Worm (Caenorhabditis elegans) whole organism, L1 larva: ENCODE data around the gene ins-31.

Source experiments
- ama-1 ChIP-seq: fragments of 150-350 bp; optimal IDR thresholded peaks from 2 replicates; lab custom pipeline; 2014
- blmp-1 ChIP-seq: fragments of 150-350 bp; optimal IDR thresholded peaks from 2 replicates; lab custom pipeline; 2014; ENCODE audit warnings: missing biosample characterization, missing genetic modification characterization
- ceh-8 ChIP-seq: fragments of 200-800 bp; sonication (Bioruptor generic); optimal IDR thresholded peaks from 2 replicates; lab custom pipeline; 2018; ENCODE audit warnings: mild to moderate bottlenecking, missing genetic modification characterization, moderate library complexity, missing compliant biosample characterization
- lin-15B ChIP-seq: fragments of 150-350 bp; sonication (generic microtip); optimal IDR thresholded peaks from 3 replicates; lab custom pipeline; 2014; ENCODE audit warnings: missing biosample characterization, missing genetic modification characterization
- mdl-1 ChIP-seq, 2 experiments: fragments of 150-350 bp; optimal IDR thresholded peaks; 2 replicates each; lab custom pipeline; 2014 to 2017; ENCODE audit warnings: missing biosample characterization in 2 of 2, missing genetic modification characterization in 2 of 2, inconsistent platforms in 1 of 2
- nhr-12 ChIP-seq: sonication (generic microtip); optimal IDR thresholded peaks from 2 replicates; lab custom pipeline; 2017; ENCODE audit warnings: missing biosample characterization, missing genetic modification characterization
- nhr-28 ChIP-seq: fragments of 150-350 bp; optimal IDR thresholded peaks from 2 replicates; lab custom pipeline; 2014; ENCODE audit warnings: missing biosample characterization, missing genetic modification characterization
- nhr-47 ChIP-seq: sonication (generic microtip); optimal IDR thresholded peaks from 2 replicates; lab custom pipeline; 2016; ENCODE audit warnings: mild to moderate bottlenecking, missing genetic modification characterization, moderate library complexity, missing compliant biosample characterization
- nhr-77 ChIP-seq: fragments of 150-350 bp; optimal IDR thresholded peaks from 2 replicates; lab custom pipeline; 2014; ENCODE audit warnings: missing biosample characterization, missing genetic modification characterization
- nhr-90 ChIP-seq: sonication (generic microtip); optimal IDR thresholded peaks from 2 replicates; lab custom pipeline; 2016; ENCODE audit warnings: mild to moderate bottlenecking, missing genetic modification characterization, missing compliant biosample characterization; ENCODE audit not compliant: poor library complexity
- pax-3 ChIP-seq: fragments of 200-800 bp; sonication (Bioruptor generic); optimal IDR thresholded peaks from 2 replicates; lab custom pipeline; 2018; ENCODE audit warnings: mild to moderate bottlenecking, missing genetic modification characterization, moderate library complexity, missing compliant biosample characterization
- snpc-4 ChIP-seq: fragments of 150-350 bp; optimal IDR thresholded peaks from 2 replicates; lab custom pipeline; 2014; ENCODE audit warnings: missing biosample characterization, missing genetic modification characterization
- unc-62 ChIP-seq: fragments of 150-350 bp; optimal IDR thresholded peaks from 2 replicates; lab custom pipeline; 2014; ENCODE audit warnings: missing biosample characterization, missing genetic modification reagents, missing genetic modification characterization

DNA sequence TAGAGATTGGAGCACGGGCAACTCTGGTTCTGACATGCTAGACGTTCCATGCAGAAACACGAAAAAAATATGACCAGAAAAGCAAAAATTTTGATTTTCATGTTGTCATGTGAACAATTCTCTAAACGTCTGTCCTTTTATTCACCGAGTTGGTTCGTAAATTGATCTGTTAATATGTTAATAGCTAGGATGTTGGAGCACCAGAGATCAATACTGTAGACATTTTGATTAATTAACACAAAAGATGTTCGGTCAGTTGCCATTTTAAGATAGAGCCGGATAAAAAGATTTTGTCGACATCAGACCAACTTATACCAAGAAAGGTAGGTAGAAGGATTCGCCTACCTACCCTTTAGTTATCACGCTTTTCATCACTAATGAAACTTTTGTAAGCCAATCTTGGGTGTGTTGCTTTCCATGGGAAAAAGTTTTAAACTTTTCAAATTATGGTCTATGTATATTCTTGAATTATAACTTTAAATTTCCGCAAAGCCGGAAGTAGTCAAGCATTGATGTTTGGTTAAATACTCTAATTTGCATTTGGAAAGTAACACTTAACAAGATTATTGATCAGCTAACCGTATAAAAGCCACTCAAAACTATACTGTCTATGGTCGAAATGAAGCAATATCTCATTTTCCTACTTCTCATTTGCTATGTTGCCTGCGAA, 22.8 kb downstream of the ins-31 start, which contains the start of the genes T10D4.11 and T10D4.1:
- TF ChIP-seq ceh-8 (GFP tag; lab: Kevin White, UChicago) (no peak), pax-3 (tag; lab: Kevin White, UChicago) (no peak), nhr-12 (no peak), unc-62 (no peak), nhr-47 (tag; lab: Kevin White, UChicago) (no peak), lin-15B (no peak), mdl-1 (tag; optimal IDR thresholded peaks at IDR 0.05; lab: Kevin White, UChicago) (no peak), blmp-1 (no peak), ama-1 (lab: Kevin White, UChicago) (no peak), nhr-28 (no peak), snpc-4 (tag; lab: Kevin White, UChicago) (no peak), nhr-90 (no peak), nhr-77 (no peak)
